Fruit fly (Drosophila melanogaster) Kc167 (cell line): ENCODE measurements around the gene nuf.

ENCODE experiments used
- Myc ChIP-seq: fragments of >200 bp; optimal IDR thresholded peaks from 2 replicates; lab custom pipeline; 2017; ENCODE audit warnings: missing external identifiers
- Sin3A ChIP-seq: fragments of >200 bp; optimal IDR thresholded peaks from 2 replicates; lab custom pipeline; 2018; ENCODE audit warnings: missing external identifiers
- h ChIP-seq: fragments of >200 bp; optimal IDR thresholded peaks from 3 replicates; lab custom pipeline; 2018; ENCODE audit warnings: missing external identifiers
- insv ChIP-seq: fragments of >200 bp; optimal IDR thresholded peaks from 3 replicates; lab custom pipeline; 2018; ENCODE audit warnings: missing external identifiers
- psq ChIP-seq: fragments of >200 bp; optimal IDR thresholded peaks from 2 replicates; lab custom pipeline; 2017; ENCODE audit warnings: missing external identifiers
- ttk ChIP-seq: sonication (Bioruptor generic); optimal IDR thresholded peaks from 2 replicates; lab custom pipeline; 2017; ENCODE audit warnings: missing external identifiers

DNA sequence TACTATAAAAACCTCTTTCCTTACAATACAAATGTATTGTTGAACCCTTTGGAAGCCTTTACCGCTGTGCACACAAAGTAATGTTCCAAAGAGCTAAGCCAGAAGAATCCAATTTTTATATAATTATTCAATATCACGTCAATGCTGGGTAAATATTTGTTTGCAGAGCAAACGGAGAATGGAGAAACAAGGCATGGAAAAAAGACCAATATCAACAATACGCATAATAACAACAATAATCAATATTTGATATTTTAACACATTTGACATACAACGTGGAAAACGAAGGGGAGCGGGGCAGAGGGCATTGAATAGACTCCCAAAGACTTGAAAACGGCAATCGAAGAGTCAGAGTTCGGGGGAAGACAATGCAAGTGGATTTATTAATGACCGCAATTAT lies 16.5 kb upstream of the nuf start:
- TF ChIP-seq Myc (lab: Kevin White, UChicago): no peak
- no peak for TF ChIP-seq insv (lab: Kevin White, UChicago)
- TF ChIP-seq Sin3A (lab: Kevin White, UChicago): no peak
- TF ChIP-seq psq: no peak
- no peak for TF ChIP-seq h (lab: Kevin White, UChicago)
- TF ChIP-seq ttk (lab: Kevin White, UChicago): no peak
